Fruit fly (Drosophila melanogaster) S2 (cell line): Measurements from ENCODE around the gene CG8677.

ENCODE experiments used
- CG8478 ChIP-seq: fragments of >200 bp; optimal IDR thresholded peaks from 2 replicates; lab custom pipeline; 2018
- CTCF ChIP-seq, 2 experiments: fragments of >200 bp; optimal IDR thresholded peaks; 2 replicates each; lab custom pipeline; 2018

DNA sequence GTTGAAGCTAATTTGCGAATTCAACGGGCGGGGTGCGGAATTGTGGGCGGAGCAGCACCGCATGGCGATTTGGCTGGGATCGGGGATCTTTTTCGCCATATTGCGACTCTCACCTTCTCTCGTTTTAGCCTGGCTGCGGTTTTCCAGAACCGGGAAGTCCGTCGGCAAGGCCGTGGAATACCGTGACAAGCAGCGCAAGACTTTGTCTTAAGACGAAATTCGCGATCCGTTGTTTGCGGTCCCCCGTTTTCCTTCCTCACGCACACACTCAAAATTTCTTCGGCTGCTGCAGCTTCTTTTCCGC lies 41.9 kb upstream of the CG8677 start:
- TF ChIP-seq CG8478 (lab: Kevin White, UChicago) (no peak), CTCF (optimal IDR thresholded peaks at IDR 0.05; lab: Kevin White, UChicago) (no peak)
